Worm (Caenorhabditis elegans): ENCODE results near the gene sra-13.

ce11 chrII:8358466-8358865 lies 49.0 kb upstream of the sra-13 start:
- TF ChIP-seq snpc-4 (GFP tag; optimal IDR thresholded peaks at IDR 0.05) (no peak), snpc-4 (tag; optimal IDR thresholded peaks at IDR 0.05) (no peak), unc-62 (GFP tag; optimal IDR thresholded peaks at IDR 0.05) (no peak), efl-1 (GFP tag; optimal IDR thresholded peaks at IDR 0.05) (no peak), F49E8.2 (tag; optimal IDR thresholded peaks at IDR 0.05; ENCODE audit: insufficient read depth) (no peak)

Measured in whole organism, young adult.